Worm (Caenorhabditis elegans): ENCODE measurements around the gene Y32F6A.5.

DNA sequence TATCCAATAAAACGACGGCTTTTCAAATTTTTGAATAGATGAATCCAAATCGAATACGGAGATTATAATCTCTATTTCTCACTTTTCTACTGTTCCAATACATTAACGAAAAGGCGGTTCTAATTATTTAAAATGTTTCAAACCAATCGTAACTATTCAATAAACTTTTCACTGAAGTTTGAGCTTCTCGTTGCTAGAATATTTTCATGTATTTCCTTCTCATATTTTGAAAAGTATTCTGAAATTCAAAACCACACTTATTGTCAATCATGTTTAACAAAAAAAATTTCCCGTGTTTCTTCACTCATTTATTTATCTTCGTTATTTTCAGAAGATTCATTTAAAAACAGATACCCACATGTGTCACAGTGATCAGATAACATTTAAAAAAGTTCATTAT is 50.6 kb downstream of the Y32F6A.5 start, which contains the start of gene F15H10.8:
- TF ChIP-seq lin-15B (tag; optimal IDR thresholded peaks at IDR 0.05) (no peak), tlp-1 (tag; optimal IDR thresholded peaks at IDR 0.05) (no peak), dpl-1 (GFP tag; optimal IDR thresholded peaks at IDR 0.05) (no peak), zag-1 (tag; optimal IDR thresholded peaks at IDR 0.05) (no peak), nhr-12 (tag; optimal IDR thresholded peaks at IDR 0.05) (no peak)

All from whole organism, L1 larva.